Worm (Caenorhabditis elegans) whole organism, mixed stage, embryonic: ENCODE results near the gene nhr-109.

ENCODE experiments used
- elt-3 ChIP-seq: fragments of 150-350 bp; optimal IDR thresholded peaks from 2 replicates; lab custom pipeline; 2014; ENCODE audit warnings: missing biosample characterization, missing genetic modification characterization
- lsy-2 ChIP-seq: fragments of 150-350 bp; optimal IDR thresholded peaks from 2 replicates; lab custom pipeline; 2014; ENCODE audit warnings: missing biosample characterization, missing genetic modification characterization

DNA sequence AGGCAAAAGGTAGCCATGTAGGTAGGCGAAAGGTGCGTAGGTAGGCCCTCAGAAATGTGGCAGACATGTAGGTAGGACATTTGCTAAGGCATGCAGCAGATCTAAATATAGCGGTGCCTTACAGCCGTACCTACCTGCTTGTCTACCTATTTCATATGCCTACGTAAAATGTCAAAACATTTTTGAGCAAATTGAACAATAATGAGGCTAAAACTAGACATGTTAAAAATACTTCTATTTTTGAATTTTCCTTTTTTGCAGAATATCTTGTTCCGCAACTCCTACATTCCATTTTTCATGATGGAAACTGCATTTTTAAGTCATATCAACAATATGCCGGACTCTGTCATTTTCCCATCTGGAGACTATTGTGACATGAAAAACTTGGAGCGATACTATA, 1.1 kb downstream of the nhr-109 start:
- no peak for TF ChIP-seq elt-3
- no peak for TF ChIP-seq lsy-2 (tag; lab: Kevin White, UChicago)
